Fruit fly (Drosophila melanogaster): ENCODE measurements around the gene CG17746.

Gene CG17746

dm6 chr3L:3208895-3209294, 30.5 kb downstream of the CG17746 start, which contains the start of the genes CG32269 and CG32270 (continued):
- TF ChIP-seq dm (GFP tag; optimal IDR thresholded peaks at IDR 0.05) (no peak), Ptx1 (GFP tag; IDR thresholded peaks at IDR 0.05) (no peak), CG7271 (tag; optimal IDR thresholded peaks at IDR 0.05) (no peak), Side (GFP tag; optimal IDR thresholded peaks at IDR 0.05) (no peak)

dm6 chr3L:3206263-3206662, 33.1 kb downstream of the CG17746 start, which contains the start of gene CG33160:
CG33160 (minus strand) TSS chr3L:3206363.
- TF ChIP-seq Jarid2 (GFP tag; optimal IDR thresholded peaks at IDR 0.05) = no peak
- TF ChIP-seq Bdp1 (GFP tag; optimal IDR thresholded peaks at IDR 0.05) = no peak
- TF ChIP-seq Antp (GFP tag; optimal IDR thresholded peaks at IDR 0.05) = no peak
- TF ChIP-seq CG9932 (GFP tag; IDR thresholded peaks at IDR 0.05) = no peak
- TF ChIP-seq CG17361 (GFP tag; IDR thresholded peaks at IDR 0.05) = no peak
- TF ChIP-seq HLH4C (GFP tag; IDR thresholded peaks at IDR 0.05; ENCODE audit: partially characterized antibody) = no peak
- TF ChIP-seq mirr (GFP tag; optimal IDR thresholded peaks at IDR 0.05) = no peak
- no peak for TF ChIP-seq hth (optimal IDR thresholded peaks at IDR 0.05)
- TF ChIP-seq pan (optimal IDR thresholded peaks at IDR 0.05) = no peak
- TF ChIP-seq pan (GFP tag; optimal IDR thresholded peaks at IDR 0.05 in 1 of 2, IDR thresholded peaks at IDR 0.05 in 1 of 2) = no peak
- no peak for TF ChIP-seq CG12942 (GFP tag; optimal IDR thresholded peaks at IDR 0.05)
- TF ChIP-seq CG6813 (GFP tag; optimal IDR thresholded peaks at IDR 0.05) = no peak
- no peak for TF ChIP-seq Atf6 (GFP tag; IDR thresholded peaks at IDR 0.05)
- no peak for TF ChIP-seq Poxn (GFP tag; IDR thresholded peaks at IDR 0.05)
- no peak for TF ChIP-seq esg (GFP tag; conservative IDR thresholded peaks at IDR 0.05)
- no peak for TF ChIP-seq disco-r (GFP tag; optimal IDR thresholded peaks at IDR 0.05)
- TF ChIP-seq Lhr (GFP tag; optimal IDR thresholded peaks at IDR 0.05) = no peak
- TF ChIP-seq CG9876 (GFP tag; optimal IDR thresholded peaks at IDR 0.05) = no peak
- no peak for TF ChIP-seq CG15601 (tag; optimal IDR thresholded peaks at IDR 0.05)
- no peak for TF ChIP-seq luna (GFP tag; optimal IDR thresholded peaks at IDR 0.05)
- no peak for TF ChIP-seq CG8388 (GFP tag; optimal IDR thresholded peaks at IDR 0.05)

- TF ChIP-seq YL-1 (GFP tag; optimal IDR thresholded peaks at IDR 0.05) = no peak
- no peak for TF ChIP-seq CG2202 (tag; optimal IDR thresholded peaks at IDR 0.05)
- TF ChIP-seq CG15601 (tag; optimal IDR thresholded peaks at IDR 0.05) = no peak
- no peak for TF ChIP-seq CG1647 (GFP tag; optimal IDR thresholded peaks at IDR 0.05)
- no peak for TF ChIP-seq CG16813 (GFP tag; IDR thresholded peaks at IDR 0.05; ENCODE audit: partially characterized antibody)
- TF ChIP-seq ac (GFP tag; optimal IDR thresholded peaks at IDR 0.05) = no peak
- TF ChIP-seq CG7556 (GFP tag; optimal IDR thresholded peaks at IDR 0.05) = no peak
- TF ChIP-seq Eip74EF (GFP tag; optimal IDR thresholded peaks at IDR 0.05) = no peak
- no peak for TF ChIP-seq emc (GFP tag; optimal IDR thresholded peaks at IDR 0.05)
- TF ChIP-seq gro (GFP tag; optimal IDR thresholded peaks at IDR 0.05) = no peak
- no peak for TF ChIP-seq sob (GFP tag; IDR thresholded peaks at IDR 0.05)
- no peak for TF ChIP-seq CG3065 (GFP tag; optimal IDR thresholded peaks at IDR 0.05)
- TF ChIP-seq Abd-B (GFP tag; optimal IDR thresholded peaks at IDR 0.05) = no peak
- TF ChIP-seq CG6765 (GFP tag; optimal IDR thresholded peaks at IDR 0.05) = no peak
- no peak for TF ChIP-seq CG13287 (GFP tag; IDR thresholded peaks at IDR 0.05; ENCODE audit: partially characterized antibody)
- no peak for TF ChIP-seq Sox100B (GFP tag; optimal IDR thresholded peaks at IDR 0.05)
- no peak for TF ChIP-seq BtbVII (GFP tag; optimal IDR thresholded peaks at IDR 0.05)
- no peak for TF ChIP-seq nom (GFP tag; optimal IDR thresholded peaks at IDR 0.05)
- no peak for TF ChIP-seq CG10979 (tag; optimal IDR thresholded peaks at IDR 0.05)
These were observed 34.0 kb downstream of the CG17746 start, which contains the start of gene CG32277 for dm6 chr3L:3205349-3205748. CG32277 (minus strand) TSS chr3L:3205449.

Measured in whole organism, embryonic.